Fruit fly (Drosophila melanogaster) whole organism: ENCODE results near the gene mtTFB2.

Experiments
- CG8478 ChIP-seq: fragments of >200 bp; optimal IDR thresholded peaks from 2 replicates; lab custom pipeline; 2018; ENCODE audit warnings: inconsistent platforms
- Dll ChIP-seq: fragments of >200 bp; optimal IDR thresholded peaks from 2 replicates; lab custom pipeline; 2017
- EcR ChIP-seq, 2 experiments: fragments of >200 bp; optimal IDR thresholded peaks; 2 replicates each; lab custom pipeline; 2017; ENCODE audit warnings: missing biosample characterization in 2 of 2, missing genetic modification characterization in 2 of 2, missing genetic modification reagents in 2 of 2
- usp ChIP-seq: fragments of >200 bp; optimal IDR thresholded peaks from 2 replicates; lab custom pipeline; 2017; ENCODE audit warnings: missing biosample characterization, missing genetic modification characterization, mixed read lengths

- TF ChIP-seq EcR (GFP tag; optimal IDR thresholded peaks at IDR 0.05; lab: Kevin White, UChicago) (no peak), CG8478 (lab: Kevin White, UChicago) (no peak), Dll (no peak), usp (GFP tag; lab: Kevin White, UChicago) (no peak)
These were observed 41.3 kb downstream of the mtTFB2 start for dm6 chr3R:10086683-10087082.
